3 fruit fly cellular contexts compared by ENCODE assay signal in genomic region chr2L:4583306-4583705, dm6.
A peak's percentile ranks its signal among the peaks of the same experiment; 100 is the strongest.
TF ChIP-seq lines count a peak whose summit lies in the region.

No protein-coding gene starts in this region.

TF ChIP-seq in whole organism, embryonic, 481 proteins besides CTCF, POLR2A, EP300 and RAD21 (continued from another document and continues in another):
- TF ChIP-seq CG6765 (GFP tag; optimal IDR thresholded peaks at IDR 0.05; lab: Kevin White, UChicago) (no peak), Deaf1 (tag; optimal IDR thresholded peaks at IDR 0.05; lab: Kevin White, UChicago) (peak; percentile 26), dm (GFP tag; optimal IDR thresholded peaks at IDR 0.05; lab: Kevin White, UChicago) (peak; percentile 39), CG17385 (GFP tag; optimal IDR thresholded peaks at IDR 0.05; lab: Kevin White, UChicago) (peak; percentile 60), CG8089 (GFP tag; optimal IDR thresholded peaks at IDR 0.05; lab: Kevin White, UChicago) (peak; percentile 59), Sry-δ (GFP tag; optimal IDR thresholded peaks at IDR 0.05; lab: Kevin White, UChicago) (no peak), CG11696 (GFP tag; IDR thresholded peaks at IDR 0.05; lab: Robert Waterston, UW) (peak; percentile 37; the same call in 1 of the 2 replicates), NK7.1 (GFP tag; optimal IDR thresholded peaks at IDR 0.05; lab: Kevin White, UChicago) (peak; percentile 28), CG17359 (tag; optimal IDR thresholded peaks at IDR 0.05; lab: Kevin White, UChicago) (peak; percentile 86), CG8281 (tag; optimal IDR thresholded peaks at IDR 0.05; lab: Kevin White, UChicago) (peak; percentile 27), Gug (GFP tag; IDR thresholded peaks at IDR 0.05; lab: Robert Waterston, UW) (peak; percentile 47; the same call in 2 of the 4 replicates), Awh (GFP tag; IDR thresholded peaks at IDR 0.05; lab: Robert Waterston, UW) (peak; percentile 82), prd (optimal IDR thresholded peaks at IDR 0.05; lab: Kevin White, UChicago) (no peak), prd (GFP tag; IDR thresholded peaks at IDR 0.05; lab: Robert Waterston, UW) (peak; percentile 83), gcm (GFP tag; optimal IDR thresholded peaks at IDR 0.05; lab: Kevin White, UChicago) (peak; percentile 60), Pdp1 (GFP tag; optimal IDR thresholded peaks at IDR 0.05; lab: Kevin White, UChicago) (peak; percentile 45 to 66), cas (GFP tag; IDR thresholded peaks at IDR 0.05; lab: Robert Waterston, UW) (no peak), CG4820 (GFP tag; optimal IDR thresholded peaks at IDR 0.05; lab: Kevin White, UChicago) (peak; percentile 76), CG34376 (GFP tag; optimal IDR thresholded peaks at IDR 0.05; lab: Kevin White, UChicago) (no peak), dmrt11E (tag; optimal IDR thresholded peaks at IDR 0.05; lab: Kevin White, UChicago) (peak; percentile 74), odd (GFP tag; optimal IDR thresholded peaks at IDR 0.05; lab: Kevin White, UChicago) (peak; percentile 51), CG8765 (GFP tag; IDR thresholded peaks at IDR 0.05; lab: Robert Waterston, UW) (no peak), fd96Cb (tag; optimal IDR thresholded peaks at IDR 0.05; lab: Kevin White, UChicago) (peak; percentile 77), CG11560 (tag; IDR thresholded peaks at IDR 0.05; lab: Robert Waterston, UW) (0 out of 3 replicates have a peak, but pooled peaks have one; percentile 32), CG10654 (GFP tag; optimal IDR thresholded peaks at IDR 0.05; lab: Kevin White, UChicago) (peak; percentile 55), H15 (GFP tag; IDR thresholded peaks at IDR 0.05; lab: Robert Waterston, UW) (peak; percentile 75; the same call in 2 of the 3 replicates), nmo (GFP tag; optimal IDR thresholded peaks at IDR 0.05; lab: Kevin White, UChicago) (peak; percentile 81), CG33213 (GFP tag; optimal IDR thresholded peaks at IDR 0.05; lab: Kevin White, UChicago) (peak; percentile 49), fd3F (GFP tag; optimal IDR thresholded peaks at IDR 0.05; lab: Kevin White, UChicago) (peak; percentile 24), zfh1 (GFP tag; IDR thresholded peaks at IDR 0.05; lab: Robert Waterston, UW) (peak; percentile 89), CG15696 (tag; optimal IDR thresholded peaks at IDR 0.05; lab: Kevin White, UChicago) (peak; percentile 60), MBD-R2 (GFP tag; IDR thresholded peaks at IDR 0.05; lab: Robert Waterston, UW) (peak; percentile 27; the same call in 1 of the 2 replicates), Hr3 (GFP tag; optimal IDR thresholded peaks at IDR 0.05; lab: Kevin White, UChicago) (peak; percentile 66), MESR4 (GFP tag; optimal IDR thresholded peaks at IDR 0.05; lab: Kevin White, UChicago) (no peak), ro (GFP tag; IDR thresholded peaks at IDR 0.05; lab: Robert Waterston, UW) (peak; percentile 40; the same call in 1 of the 2 replicates), nom (GFP tag; optimal IDR thresholded peaks at IDR 0.05; lab: Kevin White, UChicago) (peak; percentile 56), Xrp1 (GFP tag; IDR thresholded peaks at IDR 0.05; lab: Robert Waterston, UW) (peak; percentile 87), Sox102F (GFP tag; optimal IDR thresholded peaks at IDR 0.05; lab: Kevin White, UChicago) (peak; percentile 87), CG10543 (GFP tag; optimal IDR thresholded peaks at IDR 0.05; lab: Kevin White, UChicago) (no peak), sd (tag; optimal IDR thresholded peaks at IDR 0.05; lab: Kevin White, UChicago) (peak; percentile 24), da (GFP tag; optimal IDR thresholded peaks at IDR 0.05; lab: Kevin White, UChicago) (no peak), PHDP (tag; optimal IDR thresholded peaks at IDR 0.05; lab: Kevin White, UChicago) (peak; percentile 66), CG5180 (GFP tag; optimal IDR thresholded peaks at IDR 0.05; lab: Kevin White, UChicago) (peak; percentile 44)

TF ChIP-seq in whole organism, prepupa, 60 proteins besides CTCF, POLR2A, EP300 and RAD21 (continued from another document):
- TF ChIP-seq CG3032 (tag; optimal IDR thresholded peaks at IDR 0.05; lab: Kevin White, UChicago) (peak; percentile 83), spab (GFP tag; optimal IDR thresholded peaks at IDR 0.05; lab: Kevin White, UChicago) (peak; percentile 82), CG11294 (GFP tag; IDR thresholded peaks at IDR 0.05; lab: Robert Waterston, UW) (peak; percentile 86), pdm3 (GFP tag; optimal IDR thresholded peaks at IDR 0.05; lab: Kevin White, UChicago) (peak; percentile 89), lz (GFP tag; optimal IDR thresholded peaks at IDR 0.05; lab: Kevin White, UChicago) (peak; percentile 77), CG6792 (GFP tag; optimal IDR thresholded peaks at IDR 0.05; lab: Kevin White, UChicago) (peak; percentile 74), CG6808 (GFP tag; optimal IDR thresholded peaks at IDR 0.05; lab: Kevin White, UChicago) (peak; percentile 84), CG6163 (GFP tag; IDR thresholded peaks at IDR 0.05; lab: Robert Waterston, UW) (peak; percentile 96), Met (GFP tag; optimal IDR thresholded peaks at IDR 0.05; lab: Kevin White, UChicago) (peak; percentile 69), fd85E (GFP tag; optimal IDR thresholded peaks at IDR 0.05; lab: Kevin White, UChicago) (no peak), CG10669 (GFP tag; optimal IDR thresholded peaks at IDR 0.05; lab: Kevin White, UChicago) (peak; percentile 83), CG34406 (GFP tag; optimal IDR thresholded peaks at IDR 0.05; lab: Kevin White, UChicago) (peak; percentile 65), esn (GFP tag; optimal IDR thresholded peaks at IDR 0.05; lab: Kevin White, UChicago) (peak; percentile 73), CG31627 (GFP tag; optimal IDR thresholded peaks at IDR 0.05; lab: Kevin White, UChicago) (peak; percentile 72), Hr39 (GFP tag; optimal IDR thresholded peaks at IDR 0.05; lab: Kevin White, UChicago) (peak; percentile 75), CG4318 (GFP tag; optimal IDR thresholded peaks at IDR 0.05; lab: Kevin White, UChicago) (peak; percentile 91), CG32006 (GFP tag; optimal IDR thresholded peaks at IDR 0.05; lab: Kevin White, UChicago) (peak; percentile 96), dac (GFP tag; optimal IDR thresholded peaks at IDR 0.05; lab: Kevin White, UChicago) (peak; percentile 85), CG11762 (GFP tag; optimal IDR thresholded peaks at IDR 0.05; lab: Kevin White, UChicago; ENCODE audit: insufficient read depth) (peak; percentile 80), Ets21C (GFP tag; optimal IDR thresholded peaks at IDR 0.05; lab: Kevin White, UChicago) (peak; percentile 34), CG11902 (GFP tag; optimal IDR thresholded peaks at IDR 0.05; lab: Kevin White, UChicago) (peak; percentile 42), CG15336 (GFP tag; IDR thresholded peaks at IDR 0.05; lab: Robert Waterston, UW) (peak; percentile 95), net (GFP tag; optimal IDR thresholded peaks at IDR 0.05; lab: Kevin White, UChicago) (peak; percentile 88), fkh (GFP tag; optimal IDR thresholded peaks at IDR 0.05; lab: Kevin White, UChicago) (no peak), cyc (GFP tag; optimal IDR thresholded peaks at IDR 0.05; lab: Kevin White, UChicago) (peak; percentile 74), Sox14 (GFP tag; optimal IDR thresholded peaks at IDR 0.05; lab: Kevin White, UChicago) (peak; percentile 91), eg (GFP tag; IDR thresholded peaks at IDR 0.05; lab: Robert Waterston, UW) (peak; percentile 96), CG6854 (GFP tag; optimal IDR thresholded peaks at IDR 0.05; lab: Kevin White, UChicago) (no peak), Eip93F (GFP tag; optimal IDR thresholded peaks at IDR 0.05; lab: Kevin White, UChicago) (no peak), Sox15 (GFP tag; optimal IDR thresholded peaks at IDR 0.05; lab: Kevin White, UChicago) (peak; percentile 29), CG1621 (tag; optimal IDR thresholded peaks at IDR 0.05; lab: Kevin White, UChicago) (peak; percentile 81), dsx (GFP tag; optimal IDR thresholded peaks at IDR 0.05; lab: Kevin White, UChicago; ENCODE audit: poor library complexity, severe bottlenecking) (peak; percentile 84), CG9139 (GFP tag; optimal IDR thresholded peaks at IDR 0.05; lab: Kevin White, UChicago) (peak; percentile 41), CG10631 (GFP tag; optimal IDR thresholded peaks at IDR 0.05; lab: Kevin White, UChicago) (peak; percentile 89), achi (GFP tag; optimal IDR thresholded peaks at IDR 0.05; lab: Kevin White, UChicago) (peak; percentile 84), Ets96B (tag; optimal IDR thresholded peaks at IDR 0.05; lab: Kevin White, UChicago) (peak; percentile 88)

TF ChIP-seq in whole organism, wandering third instar larva, 38 proteins besides CTCF, POLR2A, EP300 and RAD21 (continued from another document):
- peak; percentile 49 for TF ChIP-seq CG32264 (GFP tag; optimal IDR thresholded peaks at IDR 0.05; lab: Kevin White, UChicago)
- TF ChIP-seq dmrt93B (GFP tag; optimal IDR thresholded peaks at IDR 0.05; lab: Kevin White, UChicago) = peak; percentile 46
- no peak for TF ChIP-seq Vsx2 (GFP tag; optimal IDR thresholded peaks at IDR 0.05; lab: Kevin White, UChicago; ENCODE audit: partially characterized antibody)
- TF ChIP-seq sage (GFP tag; optimal IDR thresholded peaks at IDR 0.05; lab: Kevin White, UChicago) = peak; percentile 34
- peak; percentile 82 for TF ChIP-seq h (GFP tag; optimal IDR thresholded peaks at IDR 0.05; lab: Kevin White, UChicago)
- no peak for TF ChIP-seq jim (GFP tag; optimal IDR thresholded peaks at IDR 0.05; lab: Kevin White, UChicago)
- TF ChIP-seq fru (GFP tag; optimal IDR thresholded peaks at IDR 0.05; lab: Kevin White, UChicago) = peak; percentile 81
